Fruit fly (Drosophila melanogaster): ENCODE results near the gene MED30.

Gene MED30

dm6 chr3L:614751-615424, 39.0 kb downstream of the MED30 start (continued):
- TF ChIP-seq dimm (GFP tag; IDR thresholded peaks at IDR 0.05) (no peak), CG8359 (GFP tag; optimal IDR thresholded peaks at IDR 0.05; ENCODE audit: borderline replicate concordance) (peak; percentile 55), CG30403 (GFP tag; optimal IDR thresholded peaks at IDR 0.05) (no peak), Elba2 (GFP tag; optimal IDR thresholded peaks at IDR 0.05) (no peak), H2.0 (GFP tag; IDR thresholded peaks at IDR 0.05) (no peak), CG8478 (optimal IDR thresholded peaks at IDR 0.05) (no peak), HLH3B (GFP tag; IDR thresholded peaks at IDR 0.05) (peak; percentile 49; the same call in 1 of the 2 replicates), dpn (GFP tag; optimal IDR thresholded peaks at IDR 0.05) (no peak), CG11247 (GFP tag; IDR thresholded peaks at IDR 0.05) (0 out of 2 replicates have a peak, but pooled peaks have one; percentile 21), twi (tag; optimal IDR thresholded peaks at IDR 0.05) (peak; percentile 6), stwl (tag; optimal IDR thresholded peaks at IDR 0.05) (no peak), CG9797 (GFP tag; optimal IDR thresholded peaks at IDR 0.05) (no peak), chm (GFP tag; IDR thresholded peaks at IDR 0.05) (peak; percentile 76), CG7987 (GFP tag; optimal IDR thresholded peaks at IDR 0.05) (peak; percentile 13), fd96Cb (tag; optimal IDR thresholded peaks at IDR 0.05) (no peak), CG6854 (GFP tag; optimal IDR thresholded peaks at IDR 0.05) (peak; percentile 18), PHDP (tag; optimal IDR thresholded peaks at IDR 0.05) (no peak), CG17612 (GFP tag; IDR thresholded peaks at IDR 0.05) (no peak), CG7556 (GFP tag; optimal IDR thresholded peaks at IDR 0.05) (no peak), CG9817 (tag; optimal IDR thresholded peaks at IDR 0.05) (no peak), scrt (GFP tag; optimal IDR thresholded peaks at IDR 0.05) (no peak), MESR4 (GFP tag; optimal IDR thresholded peaks at IDR 0.05) (no peak), croc (GFP tag; conservative IDR thresholded peaks at IDR 0.05) (no peak), Opbp (GFP tag; IDR thresholded peaks at IDR 0.05; ENCODE audit: partially characterized antibody) (peak; percentile 36; the same call in 1 of the 3 replicates), Dip2 (GFP tag; IDR thresholded peaks at IDR 0.05) (no peak), CG34422 (GFP tag; IDR thresholded peaks at IDR 0.05) (no peak), inv (GFP tag; IDR thresholded peaks at IDR 0.05; ENCODE audit: partially characterized antibody) (no peak), E2f2 (GFP tag; IDR thresholded peaks at IDR 0.05) (peak; percentile 17; the same call in 1 of the 2 replicates), NC2β (GFP tag; optimal IDR thresholded peaks at IDR 0.05) (no peak), crol (GFP tag; IDR thresholded peaks at IDR 0.05) (peak; percentile 95), CG2712 (tag; optimal IDR thresholded peaks at IDR 0.05) (peak; percentile 13), CG1647 (GFP tag; optimal IDR thresholded peaks at IDR 0.05) (no peak), bab2 (GFP tag; optimal IDR thresholded peaks at IDR 0.05) (no peak), HmgZ (tag; optimal IDR thresholded peaks at IDR 0.05) (peak; percentile 39), gfzf (GFP tag; optimal IDR thresholded peaks at IDR 0.05) (no peak), run (tag; optimal IDR thresholded peaks at IDR 0.05) (no peak), unpg (GFP tag; optimal IDR thresholded peaks at IDR 0.05) (peak; percentile 16), dysf (GFP tag; IDR thresholded peaks at IDR 0.05) (no peak), oc (tag; optimal IDR thresholded peaks at IDR 0.05) (peak; percentile 89), odd (GFP tag; optimal IDR thresholded peaks at IDR 0.05) (peak; percentile 10), gce (GFP tag; IDR thresholded peaks at IDR 0.05) (peak; percentile 58; the same call in 1 of the 3 replicates), schlank (tag; optimal IDR thresholded peaks at IDR 0.05) (no peak), CG3847 (GFP tag; IDR thresholded peaks at IDR 0.05) (no peak), Nf-YA (GFP tag; IDR thresholded peaks at IDR 0.05) (peak; percentile 55; the same call in 1 of the 2 replicates), zfh2 (GFP tag; optimal IDR thresholded peaks at IDR 0.05) (no peak), CG30431 (GFP tag; optimal IDR thresholded peaks at IDR 0.05) (peak; percentile 18), wek (GFP tag; optimal IDR thresholded peaks at IDR 0.05) (peak; percentile 72), dmrt99B (tag; optimal IDR thresholded peaks at IDR 0.05) (peak; percentile 50), Trl (optimal IDR thresholded peaks at IDR 0.05) (no peak), Trl (GFP tag; optimal IDR thresholded peaks at IDR 0.05) (no peak), H15 (GFP tag; IDR thresholded peaks at IDR 0.05) (0 out of 3 replicates have a peak, but pooled peaks have one; percentile 41)

Measured in whole organism, embryonic.